Fruit fly (Drosophila melanogaster): ENCODE data around the gene CG6766.

dm6 chr2L:12028102-12028501 is 12.4 kb downstream of the CG6766 start:
- TF ChIP-seq CG34367 (tag; optimal IDR thresholded peaks at IDR 0.05) (no peak), CG14655 (GFP tag; optimal IDR thresholded peaks at IDR 0.05) (no peak), CG15710 (tag; optimal IDR thresholded peaks at IDR 0.05) (no peak)
